Fruit fly (Drosophila melanogaster) whole organism, embryonic: Measurements from ENCODE around the gene CG3078.

Source experiments
- CG10267 ChIP-seq: fragments of 200-800 bp; sonication (Bioruptor generic); optimal IDR thresholded peaks from 2 replicates; lab custom pipeline; 2018; ENCODE audit warnings: missing biosample characterization, mild to moderate bottlenecking, missing genetic modification characterization, moderate library complexity
- CG10462 ChIP-seq: fragments of 200-800 bp; sonication (Bioruptor generic); optimal IDR thresholded peaks from 2 replicates; lab custom pipeline; 2016; ENCODE audit warnings: missing biosample characterization, missing genetic modification characterization
- CG10654 ChIP-seq: fragments of 200-800 bp; sonication (Bioruptor generic); optimal IDR thresholded peaks from 2 replicates; lab custom pipeline; 2016; ENCODE audit warnings: missing biosample characterization, missing genetic modification characterization
- CG11560 ChIP-seq: fragments of 200-800 bp; sonication (Bioruptor generic); IDR thresholded peaks from 3 replicates; pipeline ENCODE4 v1.3.6; 2022; ENCODE audit warnings: missing biosample characterization, missing genetic modification characterization
- CG11696 ChIP-seq: fragments of 200-800 bp; sonication (Bioruptor generic); IDR thresholded peaks from 2 replicates; pipeline ENCODE4 v1.3.6; 2022; ENCODE audit warnings: missing biosample characterization, missing genetic modification characterization
- CG12236 ChIP-seq: fragments of 200-800 bp; sonication (Bioruptor generic); optimal IDR thresholded peaks from 2 replicates; lab custom pipeline; 2016; ENCODE audit warnings: missing biosample characterization, missing genetic modification characterization
- CG12391 ChIP-seq: fragments of 200-800 bp; sonication (Bioruptor generic); optimal IDR thresholded peaks from 3 replicates; lab custom pipeline; 2018; ENCODE audit warnings: missing biosample characterization, mild to moderate bottlenecking, missing genetic modification characterization, moderate library complexity
- CG13123 ChIP-seq: fragments of 200-800 bp; sonication (Bioruptor generic); optimal IDR thresholded peaks from 2 replicates; lab custom pipeline; 2016; ENCODE audit warnings: missing biosample characterization, missing genetic modification characterization
- CG1529 ChIP-seq: fragments of 200-800 bp; sonication (Bioruptor generic); optimal IDR thresholded peaks from 3 replicates; lab custom pipeline; 2018; ENCODE audit warnings: missing biosample characterization, missing genetic modification characterization
- CG1603 ChIP-seq: fragments of 200-800 bp; sonication (Bioruptor generic); optimal IDR thresholded peaks from 2 replicates; lab custom pipeline; 2019; ENCODE audit warnings: missing biosample characterization, mild to moderate bottlenecking, missing genetic modification characterization, moderate library complexity
- CG17802 ChIP-seq: fragments of 200-800 bp; sonication (Bioruptor generic); optimal IDR thresholded peaks from 2 replicates; lab custom pipeline; 2018; ENCODE audit warnings: missing biosample characterization, mild to moderate bottlenecking, missing genetic modification characterization, moderate library complexity
- CG18262 ChIP-seq: fragments of 200-800 bp; optimal IDR thresholded peaks from 3 replicates; lab custom pipeline; 2019; ENCODE audit warnings: missing biosample characterization, mild to moderate bottlenecking, missing genetic modification characterization, moderate library complexity
- CG32772 ChIP-seq: fragments of 200-800 bp; sonication (Bioruptor generic); IDR thresholded peaks from 2 replicates; pipeline ENCODE4 v1.3.6; 2022; ENCODE audit warnings: missing biosample characterization, missing genetic modification characterization
- CG33557 ChIP-seq: fragments of 200-800 bp; sonication (Bioruptor generic); optimal IDR thresholded peaks from 2 replicates; lab custom pipeline; 2019; ENCODE audit warnings: missing biosample characterization, mild to moderate bottlenecking, missing genetic modification characterization, moderate library complexity
- CG3838 ChIP-seq: fragments of 200-800 bp; sonication (Bioruptor generic); optimal IDR thresholded peaks from 3 replicates; lab custom pipeline; 2016; ENCODE audit warnings: missing biosample characterization, missing genetic modification characterization
- CG7839 ChIP-seq: fragments of 200-800 bp; sonication (Bioruptor generic); optimal IDR thresholded peaks from 3 replicates; lab custom pipeline; 2018; ENCODE audit warnings: missing biosample characterization, mild to moderate bottlenecking, missing genetic modification characterization, moderate library complexity
- CG8359 ChIP-seq: fragments of 200-800 bp; sonication (Bioruptor generic); optimal IDR thresholded peaks from 2 replicates; lab custom pipeline; 2017; ENCODE audit warnings: missing biosample characterization, mild to moderate bottlenecking, missing genetic modification characterization, borderline replicate concordance
- CG8765 ChIP-seq: fragments of 200-800 bp; sonication (Bioruptor generic); IDR thresholded peaks from 2 replicates; pipeline ENCODE4 v1.3.6; 2022; ENCODE audit warnings: missing biosample characterization, missing genetic modification characterization
- CkIIα-i1 ChIP-seq: fragments of 200-800 bp; sonication (Bioruptor generic); IDR thresholded peaks from 2 replicates; pipeline ENCODE4 v1.3.6; 2022; ENCODE audit warnings: missing biosample characterization, missing genetic modification characterization
- D19A ChIP-seq: fragments of 200-800 bp; optimal IDR thresholded peaks from 3 replicates; lab custom pipeline; 2019; ENCODE audit warnings: missing biosample characterization, mild to moderate bottlenecking, missing genetic modification characterization, moderate library complexity
- Drgx ChIP-seq: fragments of 200-800 bp; sonication (Bioruptor generic); IDR thresholded peaks from 2 replicates; pipeline ENCODE4 v1.3.6; 2022; ENCODE audit warnings: missing biosample characterization, missing genetic modification characterization
- Hsf ChIP-seq: fragments of 200-800 bp; sonication (Bioruptor generic); optimal IDR thresholded peaks from 3 replicates; lab custom pipeline; 2016; ENCODE audit warnings: missing biosample characterization, missing genetic modification characterization
- MESR4 ChIP-seq: fragments of 200-800 bp; sonication (Bioruptor generic); optimal IDR thresholded peaks from 2 replicates; lab custom pipeline; 2018; ENCODE audit warnings: missing biosample characterization, mild to moderate bottlenecking, missing genetic modification characterization, moderate library complexity
- NC2β ChIP-seq: fragments of 200-800 bp; sonication (Bioruptor generic); optimal IDR thresholded peaks from 2 replicates; lab custom pipeline; 2016; ENCODE audit warnings: missing biosample characterization, missing genetic modification characterization
- Nf-YC ChIP-seq: fragments of 200-800 bp; optimal IDR thresholded peaks from 3 replicates; lab custom pipeline; 2019; ENCODE audit warnings: missing biosample characterization, mild to moderate bottlenecking, missing genetic modification characterization, moderate library complexity
- Spps ChIP-seq: fragments of 200-800 bp; sonication (Bioruptor generic); optimal IDR thresholded peaks from 2 replicates; lab custom pipeline; 2018; ENCODE audit warnings: missing biosample characterization, mild to moderate bottlenecking, missing genetic modification characterization
- Trl ChIP-seq, 3 experiments: fragments of >200 bp in 2 of 3; fragments of 200-800 bp in 1 of 3; sonication (Bioruptor generic) in 1 of 3; optimal IDR thresholded peaks; 2 replicates in 1 of 3; 3 replicates in 2 of 3; lab custom pipeline; 2016 to 2017; ENCODE audit warnings: missing biosample characterization in 1 of 3, missing genetic modification characterization in 1 of 3
- bbx ChIP-seq: fragments of 200-800 bp; sonication (Bioruptor generic); IDR thresholded peaks from 2 replicates; pipeline ENCODE4 v1.3.6; 2022; ENCODE audit warnings: missing biosample characterization, missing genetic modification characterization; ENCODE audit not compliant: partially characterized antibody
- dmrt11E ChIP-seq: fragments of 200-800 bp; sonication (Bioruptor generic); optimal IDR thresholded peaks from 3 replicates; lab custom pipeline; 2018; ENCODE audit warnings: missing biosample characterization, mild to moderate bottlenecking, missing genetic modification characterization, moderate library complexity
- dpn ChIP-seq, 2 experiments: fragments of 200-800 bp; sonication (Bioruptor generic); optimal IDR thresholded peaks; 3 replicates each; lab custom pipeline; 2016; ENCODE audit warnings: missing biosample characterization in 2 of 2, missing genetic modification characterization in 2 of 2
- en ChIP-seq: fragments of 200-800 bp; sonication (Bioruptor generic); optimal IDR thresholded peaks from 2 replicates; lab custom pipeline; 2016; ENCODE audit warnings: missing biosample characterization, missing genetic modification characterization
- gcm2 ChIP-seq: fragments of 200-800 bp; sonication (Bioruptor generic); optimal IDR thresholded peaks from 2 replicates; lab custom pipeline; 2016; ENCODE audit warnings: missing biosample characterization, missing genetic modification characterization
- grn ChIP-seq: fragments of 200-800 bp; sonication (Bioruptor generic); optimal IDR thresholded peaks from 3 replicates; lab custom pipeline; 2017; ENCODE audit warnings: missing biosample characterization, missing genetic modification characterization
- gro ChIP-seq: fragments of 200-800 bp; sonication (Bioruptor generic); optimal IDR thresholded peaks from 2 replicates; lab custom pipeline; 2016; ENCODE audit warnings: missing biosample characterization, missing genetic modification characterization
- klu ChIP-seq: fragments of 200-800 bp; sonication (Bioruptor generic); IDR thresholded peaks from 2 replicates; pipeline ENCODE4 v1.3.6; 2022; ENCODE audit warnings: missing biosample characterization, missing genetic modification characterization
- lbe ChIP-seq: fragments of 200-800 bp; sonication (Bioruptor generic); optimal IDR thresholded peaks from 2 replicates; lab custom pipeline; 2016; ENCODE audit warnings: missing biosample characterization, mild to moderate bottlenecking, missing genetic modification characterization
- nerfin-2 ChIP-seq: fragments of 200-800 bp; sonication (Bioruptor generic); IDR thresholded peaks from 2 replicates; pipeline ENCODE4 v1.3.6; 2022; ENCODE audit warnings: missing biosample characterization, missing genetic modification characterization; ENCODE audit not compliant: partially characterized antibody
- pb ChIP-seq: fragments of 200-800 bp; sonication (Bioruptor generic); optimal IDR thresholded peaks from 3 replicates; lab custom pipeline; 2016; ENCODE audit warnings: missing biosample characterization, missing genetic modification characterization
- repo ChIP-seq: fragments of 200-800 bp; sonication (Bioruptor generic); optimal IDR thresholded peaks from 2 replicates; lab custom pipeline; 2016; ENCODE audit warnings: missing biosample characterization, missing genetic modification characterization
- sd ChIP-seq: fragments of 200-800 bp; sonication (Bioruptor generic); optimal IDR thresholded peaks from 3 replicates; lab custom pipeline; 2018; ENCODE audit warnings: missing biosample characterization, mild to moderate bottlenecking, missing genetic modification characterization, moderate library complexity
- slou ChIP-seq: fragments of 200-800 bp; sonication (Bioruptor generic); optimal IDR thresholded peaks from 3 replicates; lab custom pipeline; 2016; ENCODE audit warnings: missing biosample characterization, missing genetic modification characterization
- so ChIP-seq: fragments of 200-800 bp; sonication (Bioruptor generic); IDR thresholded peaks from 3 replicates; pipeline ENCODE4 v1.3.6; 2022; ENCODE audit warnings: missing biosample characterization, missing genetic modification characterization
- sr ChIP-seq: fragments of 200-800 bp; sonication (Bioruptor generic); IDR thresholded peaks from 3 replicates; pipeline ENCODE4 v1.3.6; 2022; ENCODE audit warnings: missing biosample characterization, missing genetic modification characterization
- tap ChIP-seq: fragments of 200-800 bp; optimal IDR thresholded peaks from 3 replicates; lab custom pipeline; 2019; ENCODE audit warnings: missing biosample characterization, mild to moderate bottlenecking, missing genetic modification characterization, moderate library complexity
- tgo ChIP-seq: fragments of 200-800 bp; sonication (Bioruptor generic); IDR thresholded peaks from 3 replicates; pipeline ENCODE4 v1.3.6; 2022; ENCODE audit warnings: missing biosample characterization, missing genetic modification characterization
- unpg ChIP-seq: fragments of 200-800 bp; sonication (Bioruptor generic); optimal IDR thresholded peaks from 3 replicates; lab custom pipeline; 2018; ENCODE audit warnings: missing biosample characterization, mild to moderate bottlenecking, missing genetic modification characterization, moderate library complexity
- usp ChIP-seq: fragments of >200 bp; optimal IDR thresholded peaks from 2 replicates; lab custom pipeline; 2017; ENCODE audit warnings: missing biosample characterization, missing genetic modification characterization
- wdn ChIP-seq: fragments of 200-800 bp; sonication (Bioruptor generic); IDR thresholded peaks from 2 replicates; pipeline ENCODE4 v1.3.6; 2022; ENCODE audit warnings: missing biosample characterization, missing genetic modification characterization
- z ChIP-seq: fragments of 200-800 bp; sonication (Bioruptor generic); IDR thresholded peaks from 3 replicates; pipeline ENCODE4 v1.3.6; 2022; ENCODE audit warnings: missing biosample characterization, missing genetic modification characterization

The CG3078 gene

DNA sequence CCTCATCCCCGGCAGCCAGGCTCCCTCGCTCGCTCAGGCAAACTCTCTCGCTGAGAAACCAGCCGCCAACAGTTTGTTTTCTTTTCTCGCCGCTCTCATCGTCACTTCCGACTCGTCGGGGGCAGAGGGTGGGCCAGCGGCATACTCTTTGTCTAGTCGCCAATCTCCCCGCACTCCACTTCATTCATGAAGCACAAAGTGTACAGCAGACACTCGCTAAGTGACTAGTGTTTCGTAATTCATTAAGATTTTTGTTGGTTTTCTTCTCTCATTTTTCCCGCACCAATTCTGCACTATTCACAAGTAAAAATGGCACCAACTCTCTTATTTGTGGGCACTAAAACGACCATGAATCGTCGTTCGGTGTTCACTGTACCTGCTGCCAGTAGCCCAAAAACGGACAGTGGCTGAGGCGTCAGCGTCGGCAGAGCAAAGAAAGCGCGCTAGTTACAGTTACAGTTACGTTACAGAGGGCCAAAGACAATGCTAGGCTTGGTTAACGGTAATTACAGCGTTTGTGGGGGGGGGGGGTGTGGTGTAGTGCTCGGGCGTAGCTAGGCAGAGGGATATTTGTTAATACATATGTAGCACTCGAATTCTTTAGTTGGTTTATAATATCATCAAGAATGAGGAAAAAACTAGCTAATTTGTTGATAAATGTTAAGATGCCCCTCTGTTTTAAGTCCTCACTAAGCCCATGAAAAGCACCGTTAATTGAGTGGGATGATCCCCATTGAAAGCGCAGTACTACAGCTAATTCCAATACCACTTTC is 38.0 kb upstream of the CG3078 start (continued):
- TF ChIP-seq tap (tag; lab: Kevin White, UChicago): peak; percentile 99
- TF ChIP-seq D19A (tag; lab: Kevin White, UChicago): peak; percentile 96
- TF ChIP-seq en (GFP tag; lab: Kevin White, UChicago): peak; percentile 98
- peak; percentile 92 for TF ChIP-seq CG10267 (tag; lab: Kevin White, UChicago)
- peak; percentile 98 for TF ChIP-seq tgo
- TF ChIP-seq CG7839 (tag; lab: Kevin White, UChicago): peak; percentile 99
- peak; percentile 99 for TF ChIP-seq repo
- TF ChIP-seq gro: peak; percentile 98
- peak; percentile 99 for TF ChIP-seq unpg (GFP tag; lab: Kevin White, UChicago)
- peak; percentile 97 for TF ChIP-seq Drgx (GFP tag; lab: Robert Waterston, UW)
- peak; percentile 98 for TF ChIP-seq NC2β
- TF ChIP-seq CG18262 (tag; lab: Kevin White, UChicago): peak; percentile 98
- TF ChIP-seq bbx (GFP tag; lab: Robert Waterston, UW): no peak; the same call in 1 of the 2 replicates
- peak; percentile 94 for TF ChIP-seq slou (GFP tag; lab: Kevin White, UChicago)
- peak; percentile 98 for TF ChIP-seq CG12391 (tag; lab: Kevin White, UChicago)
- TF ChIP-seq usp (GFP tag; lab: Kevin White, UChicago): no peak
- peak; percentile 93 for TF ChIP-seq dmrt11E (tag; lab: Kevin White, UChicago)
- TF ChIP-seq CG32772 (GFP tag; lab: Robert Waterston, UW): peak; percentile 99
- peak; percentile 99 for TF ChIP-seq Hsf (GFP tag; lab: Kevin White, UChicago)
- peak; percentile 99 for TF ChIP-seq CG1603 (tag; lab: Kevin White, UChicago)
- TF ChIP-seq CkIIα-i1: peak; percentile 95
- TF ChIP-seq CG12236 (GFP tag; lab: Kevin White, UChicago): peak; percentile 98
- peak; percentile 92 for TF ChIP-seq CG17802 (tag; lab: Kevin White, UChicago)
- TF ChIP-seq CG8765 (GFP tag; lab: Robert Waterston, UW): peak; percentile 91
- peak; percentile 99 for TF ChIP-seq pb (GFP tag; lab: Kevin White, UChicago)
- peak; percentile 70 for TF ChIP-seq lbe (GFP tag; lab: Kevin White, UChicago)
- TF ChIP-seq CG33557 (GFP tag; lab: Kevin White, UChicago): peak; percentile 90
- TF ChIP-seq grn (GFP tag; lab: Kevin White, UChicago): peak; percentile 87
- peak; percentile 94 for TF ChIP-seq sd (tag; lab: Kevin White, UChicago)
- peak; percentile 92 for TF ChIP-seq CG11560 (tag; lab: Robert Waterston, UW)
- TF ChIP-seq nerfin-2 (GFP tag; lab: Robert Waterston, UW): no peak
- TF ChIP-seq klu (GFP tag; lab: Robert Waterston, UW): peak; percentile 95
- TF ChIP-seq CG1529 (GFP tag; lab: Kevin White, UChicago): peak; percentile 99
- peak; percentile 94 for TF ChIP-seq CG8359 (GFP tag; lab: Kevin White, UChicago)
- TF ChIP-seq CG13123 (GFP tag; lab: Kevin White, UChicago): peak; percentile 98
- peak; percentile 97 for TF ChIP-seq CG10462 (GFP tag; lab: Kevin White, UChicago)
- TF ChIP-seq sr: peak; percentile 92
- TF ChIP-seq MESR4 (GFP tag; lab: Kevin White, UChicago): peak; percentile 78
- peak; percentile 99 for TF ChIP-seq CG10654
- peak; percentile 95 for TF ChIP-seq CG3838 (GFP tag; lab: Kevin White, UChicago)
- peak; percentile 98 for TF ChIP-seq so
- peak; percentile 56 to 64 for TF ChIP-seq Trl (optimal IDR thresholded peaks at IDR 0.05; lab: Kevin White, UChicago)
- TF ChIP-seq Trl (GFP tag; optimal IDR thresholded peaks at IDR 0.05; lab: Kevin White, UChicago): peak; percentile 98
- TF ChIP-seq dpn (GFP tag; optimal IDR thresholded peaks at IDR 0.05; lab: Kevin White, UChicago): peak; percentile 99 to 100
- TF ChIP-seq CG11696: peak; percentile 89
- TF ChIP-seq gcm2 (GFP tag; lab: Kevin White, UChicago): peak; percentile 96
- TF ChIP-seq Spps: peak; percentile 94
- TF ChIP-seq wdn: peak; percentile 97
- TF ChIP-seq Nf-YC (tag; lab: Kevin White, UChicago): peak; percentile 85
- TF ChIP-seq z: peak; percentile 76; the same call in 2 of the 3 replicates
